Worm (Caenorhabditis elegans) whole organism, L4 larva: ENCODE results near the gene grl-2.

ENCODE experiments used
- F49E8.2 ChIP-seq: sonication (generic microtip); optimal IDR thresholded peaks from 2 replicates; lab custom pipeline; 2016; ENCODE audit warnings: missing compliant biosample characterization, mild to moderate bottlenecking, missing genetic modification characterization, borderline replicate concordance
- aha-1 ChIP-seq: fragments of 150-350 bp; peaks from one replicate; lab custom pipeline; 2014; ENCODE audit warnings: missing biosample characterization, missing genetic modification characterization
- ceh-28 ChIP-seq: fragments of 150-350 bp; optimal IDR thresholded peaks from 2 replicates; lab custom pipeline; 2014; ENCODE audit warnings: missing biosample characterization, missing genetic modification reagents, missing genetic modification characterization
- ceh-82 ChIP-seq: sonication (generic microtip); optimal IDR thresholded peaks from 2 replicates; lab custom pipeline; 2017; ENCODE audit warnings: missing biosample characterization, missing genetic modification characterization
- egl-43 ChIP-seq: fragments of 200-800 bp; sonication (Bioruptor generic); IDR thresholded peaks from 2 replicates; pipeline ENCODE4 v1.3.6; 2022; ENCODE audit warnings: missing genetic modification reagents, missing genetic modification characterization, missing compliant biosample characterization
- fkh-10 ChIP-seq: fragments of 150-350 bp; optimal IDR thresholded peaks from 2 replicates; lab custom pipeline; 2014; ENCODE audit warnings: missing biosample characterization, missing genetic modification reagents, missing genetic modification characterization
- jun-1 ChIP-seq: fragments of 150-350 bp; optimal IDR thresholded peaks from 2 replicates; lab custom pipeline; 2014; ENCODE audit warnings: missing biosample characterization, missing genetic modification reagents, missing genetic modification characterization
- nhr-11 ChIP-seq: fragments of 150-350 bp; optimal IDR thresholded peaks from 2 replicates; lab custom pipeline; 2014; ENCODE audit warnings: missing biosample characterization, missing genetic modification characterization
- spr-1 ChIP-seq: sonication (generic microtip); optimal IDR thresholded peaks from 2 replicates; lab custom pipeline; 2016; ENCODE audit warnings: mild to moderate bottlenecking, missing genetic modification characterization, missing compliant biosample characterization
- unc-130 ChIP-seq: sonication (generic microtip); optimal IDR thresholded peaks from 2 replicates; lab custom pipeline; 2016; ENCODE audit warnings: missing genetic modification reagents, missing genetic modification characterization, missing compliant biosample characterization
- unc-62 ChIP-seq, 3 experiments: fragments of 150-350 bp in 1 of 3; sonication (generic microtip); optimal IDR thresholded peaks in 2 of 3; peaks in 1 of 3; 1 replicate in 1 of 3; 2 replicates in 2 of 3; lab custom pipeline; 2014 to 2017; ENCODE audit warnings: missing biosample characterization in 3 of 3, missing genetic modification characterization in 3 of 3, missing genetic modification reagents in 3 of 3, missing genotype in 1 of 3
- ztf-11 ChIP-seq: fragments of 150-350 bp; optimal IDR thresholded peaks from 2 replicates; lab custom pipeline; 2014; ENCODE audit warnings: missing biosample characterization, missing genetic modification characterization

DNA sequence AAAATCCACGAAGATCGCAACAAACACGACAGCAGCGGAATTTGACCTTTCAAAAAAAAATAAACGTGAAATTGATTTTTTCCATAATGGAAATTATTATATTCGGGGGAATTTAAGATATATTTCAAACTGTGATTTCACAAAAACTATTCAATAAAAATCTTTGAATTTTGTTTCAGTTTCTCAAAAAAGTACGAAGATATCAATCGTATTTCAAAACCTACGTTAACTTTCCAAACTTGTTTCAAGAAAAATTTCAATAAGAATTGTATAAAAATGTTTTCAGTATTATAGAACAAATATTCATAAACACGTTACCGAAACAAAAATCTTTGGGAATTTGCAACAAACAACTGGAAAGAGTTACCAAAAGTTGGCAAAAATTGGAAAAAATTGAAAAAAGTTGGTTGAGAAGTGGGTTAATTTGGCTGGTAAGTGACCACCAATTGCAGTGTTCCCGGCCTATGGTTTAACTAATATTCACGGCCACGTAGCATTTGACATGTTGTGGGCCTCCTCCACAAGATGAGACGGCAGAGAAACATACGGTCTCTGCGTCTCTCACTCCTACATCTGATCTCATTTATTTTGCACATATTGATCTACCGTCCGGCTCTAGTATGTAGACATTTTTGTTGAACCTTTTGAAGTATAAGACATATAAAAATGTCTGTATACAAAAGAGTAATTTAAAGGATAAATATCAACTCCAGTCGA lies 6.1 kb downstream of the grl-2 start, which contains the start of the genes T16G1.9 and T16G1.18:
- TF ChIP-seq egl-43 (GFP tag; lab: Robert Waterston, UW) = no peak
- TF ChIP-seq jun-1 (tag; lab: Kevin White, UChicago) = no peak
- TF ChIP-seq nhr-11 = no peak
- no peak for TF ChIP-seq fkh-10 (GFP tag; lab: Kevin White, UChicago)
- TF ChIP-seq ztf-11 (tag; lab: Kevin White, UChicago) = no peak
- TF ChIP-seq unc-62 (GFP tag; optimal IDR thresholded peaks at IDR 0.05 in 1 of 2; lab: Kevin White, UChicago) = peak in 1 of 2 experiments; percentile 94
- no peak for TF ChIP-seq unc-62 (tag; optimal IDR thresholded peaks at IDR 0.05; lab: Kevin White, UChicago)
- TF ChIP-seq ceh-82 (tag; lab: Kevin White, UChicago) = no peak
- no peak for TF ChIP-seq aha-1 (tag; lab: Kevin White, UChicago)
- TF ChIP-seq F49E8.2 = no peak
- no peak for TF ChIP-seq ceh-28 (tag; lab: Kevin White, UChicago)
- no peak for TF ChIP-seq unc-130
- no peak for TF ChIP-seq spr-1 (tag; lab: Kevin White, UChicago)
